Fruit fly (Drosophila melanogaster) whole organism, wandering third instar larva: ENCODE measurements around the gene CG7506.

Experiments
- Dif ChIP-seq: fragments of 200-275, 200-300 bp; sonication (Bioruptor generic); optimal IDR thresholded peaks from 2 replicates; lab custom pipeline; 2018; ENCODE audit warnings: missing biosample characterization, missing genetic modification characterization; ENCODE audit not compliant: partially characterized antibody
- OdsH ChIP-seq: fragments of 200-800 bp; sonication (Bioruptor generic); optimal IDR thresholded peaks from 2 replicates; lab custom pipeline; 2016; ENCODE audit warnings: missing biosample characterization, mild to moderate bottlenecking, missing genetic modification characterization
- Rel ChIP-seq, 2 experiments: fragments of 200-800 bp; sonication (Bioruptor generic) in 1 of 2; optimal IDR thresholded peaks; 2 replicates in 1 of 2; 3 replicates in 1 of 2; lab custom pipeline; 2016 to 2019; ENCODE audit warnings: mild to moderate bottlenecking in 2 of 2, missing biosample characterization in 2 of 2, missing genetic modification characterization in 2 of 2, moderate library complexity in 1 of 2
- Vsx2 ChIP-seq: fragments of 200-300, 225-300 bp; sonication (Bioruptor generic); optimal IDR thresholded peaks from 2 replicates; lab custom pipeline; 2018; ENCODE audit warnings: missing biosample characterization, missing genetic modification characterization; ENCODE audit not compliant: partially characterized antibody
- dmrt93B ChIP-seq: fragments of 200-800 bp; sonication (Bioruptor generic); optimal IDR thresholded peaks from 2 replicates; lab custom pipeline; 2018; ENCODE audit warnings: missing biosample characterization, mild to moderate bottlenecking, missing genetic modification characterization
- lola ChIP-seq: fragments of >200 bp; optimal IDR thresholded peaks from 2 replicates; lab custom pipeline; 2017; ENCODE audit warnings: missing biosample characterization, missing genetic modification characterization
- psq ChIP-seq: fragments of 200-800 bp; sonication (Bioruptor generic); optimal IDR thresholded peaks from 3 replicates; lab custom pipeline; 2017; ENCODE audit warnings: missing biosample characterization, mild to moderate bottlenecking, missing genetic modification characterization, moderate library complexity
- tai ChIP-seq: sonication (Bioruptor generic); optimal IDR thresholded peaks from 2 replicates; lab custom pipeline; 2016; ENCODE audit warnings: missing biosample characterization, missing genetic modification characterization
- usp ChIP-seq: fragments of >200 bp; optimal IDR thresholded peaks from 2 replicates; lab custom pipeline; 2017; ENCODE audit warnings: missing biosample characterization, missing genetic modification characterization

DNA sequence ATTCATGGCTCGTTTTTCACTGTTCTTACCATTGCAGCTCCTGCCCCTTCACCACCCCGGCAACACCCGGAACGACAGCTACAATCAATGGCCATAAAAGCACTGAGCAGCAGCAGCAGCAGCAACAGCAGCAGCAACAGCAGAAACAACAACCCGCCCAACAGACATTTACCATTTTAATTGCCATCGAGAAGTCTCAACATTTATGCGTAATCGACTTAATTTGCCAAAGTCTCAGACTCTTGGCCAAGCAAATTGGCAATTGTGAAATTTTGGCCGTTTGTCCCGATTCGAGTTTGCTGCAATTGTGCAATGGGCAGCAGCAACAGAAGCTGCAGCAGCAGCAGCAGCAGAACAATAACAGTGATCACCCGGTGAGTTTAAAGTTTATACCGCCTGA is 16.9 kb downstream of the CG7506 start:
- TF ChIP-seq Rel (GFP tag; optimal IDR thresholded peaks at IDR 0.05; lab: Kevin White, UChicago) (no peak), Rel (tag; optimal IDR thresholded peaks at IDR 0.05; lab: Kevin White, UChicago) (no peak), OdsH (GFP tag; lab: Kevin White, UChicago) (no peak), Vsx2 (GFP tag; lab: Kevin White, UChicago) (no peak), usp (GFP tag; lab: Kevin White, UChicago) (no peak), tai (GFP tag; lab: Kevin White, UChicago) (no peak), dmrt93B (no peak), psq (GFP tag; lab: Kevin White, UChicago) (no peak), lola (no peak), Dif (GFP tag; lab: Kevin White, UChicago) (no peak)
